Fruit fly (Drosophila melanogaster) whole organism, embryonic: ENCODE results near the gene wapl.

ENCODE experiments used
- B-H2 ChIP-seq: fragments of 200-800 bp; sonication (Bioruptor generic); optimal IDR thresholded peaks from 2 replicates; lab custom pipeline; 2018; ENCODE audit warnings: missing biosample characterization, mild to moderate bottlenecking, missing genetic modification characterization
- Blimp-1 ChIP-seq: fragments of 200-800 bp; sonication (Bioruptor generic); optimal IDR thresholded peaks from 3 replicates; lab custom pipeline; 2018; ENCODE audit warnings: missing biosample characterization, missing genetic modification characterization, mild to moderate bottlenecking, moderate library complexity, missing genetic modification reagents
- CG10366 ChIP-seq: fragments of 200-800 bp; sonication (Bioruptor generic); IDR thresholded peaks from 2 replicates; pipeline ENCODE4 v1.3.6; 2022; ENCODE audit warnings: missing biosample characterization, missing genetic modification characterization
- CG10543 ChIP-seq: fragments of 200-800 bp; sonication (Bioruptor generic); optimal IDR thresholded peaks from 3 replicates; lab custom pipeline; 2017; ENCODE audit warnings: missing biosample characterization, mild to moderate bottlenecking, missing genetic modification characterization, moderate library complexity
- CG12219 ChIP-seq: fragments of 200-800 bp; sonication (Bioruptor generic); optimal IDR thresholded peaks from 3 replicates; lab custom pipeline; 2018; ENCODE audit warnings: missing biosample characterization, mild to moderate bottlenecking, missing genetic modification characterization
- CG14860 ChIP-seq: fragments of 200-800 bp; sonication (Bioruptor generic); IDR thresholded peaks from 3 replicates; pipeline ENCODE4 v1.3.6; 2022; ENCODE audit warnings: missing biosample characterization, missing genetic modification characterization; ENCODE audit not compliant: partially characterized antibody
- CG15073 ChIP-seq: fragments of 200-800 bp; sonication (Bioruptor generic); optimal IDR thresholded peaks from 2 replicates; lab custom pipeline; 2016; ENCODE audit warnings: missing biosample characterization, missing genetic modification characterization
- CG17328 ChIP-seq: fragments of 200-800 bp; sonication (Bioruptor generic); IDR thresholded peaks from 2 replicates; pipeline ENCODE4 v1.3.6; 2022; ENCODE audit warnings: missing biosample characterization, missing genetic modification characterization
- CG32767 ChIP-seq: fragments of 200-800 bp; sonication (Bioruptor generic); IDR thresholded peaks from 2 replicates; pipeline ENCODE4 v1.3.6; 2022; ENCODE audit warnings: missing biosample characterization, missing genetic modification characterization
- CG33557 ChIP-seq: fragments of 200-800 bp; sonication (Bioruptor generic); optimal IDR thresholded peaks from 2 replicates; lab custom pipeline; 2019; ENCODE audit warnings: missing biosample characterization, mild to moderate bottlenecking, missing genetic modification characterization, moderate library complexity
- CG4707 ChIP-seq: fragments of 200-800 bp; sonication (Bioruptor generic); optimal IDR thresholded peaks from 2 replicates; lab custom pipeline; 2018; ENCODE audit warnings: missing biosample characterization, mild to moderate bottlenecking, missing genetic modification characterization, moderate library complexity
- CG4820 ChIP-seq: fragments of 200-800 bp; sonication (Bioruptor generic); optimal IDR thresholded peaks from 3 replicates; lab custom pipeline; 2016; ENCODE audit warnings: missing biosample characterization, missing genetic modification characterization
- CG8089 ChIP-seq: fragments of 200-800 bp; sonication (Bioruptor generic); optimal IDR thresholded peaks from 3 replicates; lab custom pipeline; 2016; ENCODE audit warnings: missing biosample characterization, missing genetic modification characterization
- Deaf1 ChIP-seq: fragments of 200-800 bp; optimal IDR thresholded peaks from 3 replicates; lab custom pipeline; 2019; ENCODE audit warnings: missing biosample characterization, mild to moderate bottlenecking, missing genetic modification characterization, moderate library complexity
- Dip2 ChIP-seq: fragments of 200-800 bp; sonication (Bioruptor generic); IDR thresholded peaks from 2 replicates; pipeline ENCODE4 v1.3.6; 2022; ENCODE audit warnings: missing biosample characterization, missing genetic modification characterization
- Dp ChIP-seq: fragments of 200-800 bp; sonication (Bioruptor generic); optimal IDR thresholded peaks from 2 replicates; lab custom pipeline; 2018; ENCODE audit warnings: missing biosample characterization, mild to moderate bottlenecking, missing genetic modification characterization, moderate library complexity
- Elba2 ChIP-seq: fragments of 200-800 bp; sonication (Bioruptor generic); optimal IDR thresholded peaks from 3 replicates; lab custom pipeline; 2016; ENCODE audit warnings: missing biosample characterization, missing genetic modification characterization
- HHEX ChIP-seq: fragments of 200-800 bp; sonication (Bioruptor generic); optimal IDR thresholded peaks from 3 replicates; lab custom pipeline; 2017; ENCODE audit warnings: missing biosample characterization, mild to moderate bottlenecking, missing genetic modification characterization, missing genetic modification reagents
- HmgD ChIP-seq: fragments of 200-800 bp; sonication (Bioruptor generic); optimal IDR thresholded peaks from 3 replicates; lab custom pipeline; 2016; ENCODE audit warnings: missing biosample characterization, missing genetic modification characterization
- Jarid2 ChIP-seq: fragments of 200-800 bp; sonication (Bioruptor generic); optimal IDR thresholded peaks from 3 replicates; lab custom pipeline; 2017; ENCODE audit warnings: mild to moderate bottlenecking, missing biosample characterization, missing genetic modification reagents, missing genetic modification characterization
- Med ChIP-seq: fragments of 200-800 bp; sonication (Bioruptor generic); peaks from one replicate; lab custom pipeline; 2016; ENCODE audit warnings: missing biosample characterization, missing genetic modification characterization, mild to moderate bottlenecking, inconsistent platforms, moderate library complexity
- Nf-YA ChIP-seq: fragments of 200-800 bp; sonication (Bioruptor generic); IDR thresholded peaks from 2 replicates; pipeline ENCODE4 v1.3.6; 2022; ENCODE audit warnings: missing biosample characterization, missing genetic modification characterization
- Nf-YB ChIP-seq: fragments of 200-800 bp; sonication (Bioruptor generic); optimal IDR thresholded peaks from 3 replicates; lab custom pipeline; 2019; ENCODE audit warnings: missing biosample characterization, mild to moderate bottlenecking, missing genetic modification characterization, moderate library complexity
- Nf-YC ChIP-seq: fragments of 200-800 bp; optimal IDR thresholded peaks from 3 replicates; lab custom pipeline; 2019; ENCODE audit warnings: missing biosample characterization, mild to moderate bottlenecking, missing genetic modification characterization, moderate library complexity
- NfI ChIP-seq: fragments of 200-800 bp; sonication (Bioruptor generic); optimal IDR thresholded peaks from 3 replicates; lab custom pipeline; 2018; ENCODE audit warnings: missing biosample characterization, mild to moderate bottlenecking, missing genetic modification characterization, moderate library complexity
- TFAM ChIP-seq: fragments of 200-800 bp; sonication (Bioruptor generic); optimal IDR thresholded peaks from 2 replicates; lab custom pipeline; 2017; ENCODE audit warnings: missing biosample characterization, missing genetic modification characterization, inconsistent platforms
- abd-A ChIP-seq: fragments of 200-800 bp; sonication (Bioruptor generic); optimal IDR thresholded peaks from 3 replicates; lab custom pipeline; 2019; ENCODE audit warnings: missing biosample characterization, mild to moderate bottlenecking, missing genetic modification characterization, moderate library complexity
- aop ChIP-seq: fragments of 200-800 bp; sonication (Bioruptor generic); IDR thresholded peaks from 2 replicates; pipeline ENCODE4 v1.3.6; 2022; ENCODE audit warnings: missing biosample characterization, missing genetic modification characterization
- ash1 ChIP-seq: fragments of 200-800 bp; sonication (Bioruptor generic); optimal IDR thresholded peaks from 2 replicates; lab custom pipeline; 2018; ENCODE audit warnings: missing biosample characterization, mild to moderate bottlenecking, missing genetic modification characterization
- az2 ChIP-seq: fragments of 200-800 bp; sonication (Bioruptor generic); optimal IDR thresholded peaks from 3 replicates; lab custom pipeline; 2016; ENCODE audit warnings: missing biosample characterization, missing genetic modification characterization
- cad ChIP-seq: fragments of >200 bp; optimal IDR thresholded peaks from 2 replicates; lab custom pipeline; 2017; ENCODE audit warnings: missing biosample characterization, missing genetic modification characterization
- cg ChIP-seq: fragments of 200-800 bp; sonication (Bioruptor generic); optimal IDR thresholded peaks from 3 replicates; lab custom pipeline; 2019; ENCODE audit warnings: missing biosample characterization, mild to moderate bottlenecking, missing genetic modification characterization, moderate library complexity
- crol ChIP-seq: fragments of 200-800 bp; sonication (Bioruptor generic); IDR thresholded peaks from 2 replicates; pipeline ENCODE4 v1.3.6; 2022; ENCODE audit warnings: missing biosample characterization, missing genetic modification characterization
- eve ChIP-seq, 2 experiments: fragments of >200 bp; optimal IDR thresholded peaks; 2 replicates each; lab custom pipeline; 2017; ENCODE audit warnings: missing biosample characterization in 2 of 2, missing genetic modification characterization in 2 of 2
- mirr ChIP-seq: fragments of 200-800 bp; sonication (Bioruptor generic); optimal IDR thresholded peaks from 3 replicates; lab custom pipeline; 2018; ENCODE audit warnings: missing biosample characterization, mild to moderate bottlenecking, missing genetic modification characterization
- nerfin-1 ChIP-seq: fragments of 200-800 bp; sonication (Bioruptor generic); optimal IDR thresholded peaks from 3 replicates; lab custom pipeline; 2019; ENCODE audit warnings: missing biosample characterization, mild to moderate bottlenecking, missing genetic modification characterization, moderate library complexity
- otp ChIP-seq: fragments of 200-800 bp; sonication (Bioruptor generic); IDR thresholded peaks from 3 replicates; pipeline ENCODE4, ENCODE4 v1.3.6; 2022; ENCODE audit warnings: missing biosample characterization, missing genetic modification characterization
- pfk ChIP-seq: fragments of 200-800 bp; sonication (Bioruptor generic); optimal IDR thresholded peaks from 2 replicates; lab custom pipeline; 2018; ENCODE audit warnings: missing biosample characterization, mild to moderate bottlenecking, missing genetic modification characterization, moderate library complexity
- pzg ChIP-seq: fragments of 200-800 bp; sonication (Bioruptor generic); optimal IDR thresholded peaks from 3 replicates; lab custom pipeline; 2018; ENCODE audit warnings: missing biosample characterization, mild to moderate bottlenecking, missing genetic modification characterization, moderate library complexity
- seq ChIP-seq: fragments of 200-800 bp; sonication (Bioruptor generic); IDR thresholded peaks from 2 replicates; pipeline ENCODE4 v1.3.6; 2022; ENCODE audit warnings: missing biosample characterization, missing genetic modification characterization
- trem ChIP-seq: fragments of 200-800 bp; optimal IDR thresholded peaks from 3 replicates; lab custom pipeline; 2019; ENCODE audit warnings: missing biosample characterization, mild to moderate bottlenecking, missing genetic modification characterization, moderate library complexity
- vfl ChIP-seq: fragments of 200-800 bp; sonication (Bioruptor generic); optimal IDR thresholded peaks from 2 replicates; lab custom pipeline; 2016; ENCODE audit warnings: missing biosample characterization, missing genetic modification characterization
- vvl ChIP-seq: fragments of 200-800 bp; sonication (Bioruptor generic); IDR thresholded peaks from 2 replicates; pipeline ENCODE4 v1.3.6; 2022; ENCODE audit warnings: missing biosample characterization, missing genetic modification characterization
- zen ChIP-seq: fragments of 200-800 bp; sonication (Bioruptor generic); optimal IDR thresholded peaks from 3 replicates; lab custom pipeline; 2018; ENCODE audit warnings: missing biosample characterization, mild to moderate bottlenecking, missing genetic modification characterization, moderate library complexity

The wapl gene

DNA sequence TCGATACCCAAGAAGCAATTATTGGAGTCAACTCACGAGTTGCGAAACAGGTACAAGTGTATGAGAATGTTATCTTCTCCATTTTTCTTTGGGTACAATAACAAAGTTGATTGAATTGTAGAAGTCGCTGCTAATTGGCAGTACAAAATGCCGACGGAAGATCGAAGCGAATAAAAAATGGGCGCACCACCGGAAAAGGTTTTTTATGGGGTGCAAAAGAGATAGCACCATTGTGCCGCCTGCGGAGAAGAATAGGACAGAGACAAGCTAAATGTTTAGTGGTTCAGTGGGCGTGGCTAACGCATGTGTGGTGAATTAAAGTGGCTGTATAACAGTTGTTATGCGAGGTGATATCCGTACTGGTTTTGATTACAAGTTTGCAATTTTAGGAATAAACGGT is 18.3 kb downstream of the wapl start (continued):
- TF ChIP-seq CG32767 (peak; percentile 29; the same call in 1 of the 2 replicates), Jarid2 (GFP tag; lab: Kevin White, UChicago) (peak; percentile 54), pzg (no peak), HmgD (GFP tag; lab: Kevin White, UChicago) (no peak), CG10366 (GFP tag; lab: Robert Waterston, UW) (no peak), vfl (GFP tag; lab: Kevin White, UChicago) (no peak), CG12219 (GFP tag; lab: Kevin White, UChicago) (no peak), zen (peak; percentile 10), seq (GFP tag; lab: Robert Waterston, UW) (peak; percentile 75; the same call in 1 of the 2 replicates), ash1 (GFP tag; lab: Kevin White, UChicago) (peak; percentile 92), cg (GFP tag; lab: Kevin White, UChicago) (peak; percentile 48), vvl (GFP tag; lab: Robert Waterston, UW) (peak; percentile 41; the same call in 1 of the 2 replicates), eve (GFP tag; optimal IDR thresholded peaks at IDR 0.05; lab: Kevin White, UChicago) (no peak), CG17328 (0 out of 2 replicates have a peak, but pooled peaks have one; percentile 6), TFAM (GFP tag; lab: Kevin White, UChicago) (no peak), mirr (peak; percentile 46), abd-A (tag; lab: Kevin White, UChicago) (peak; percentile 86), aop (peak; percentile 53; the same call in 1 of the 2 replicates), otp (0 out of 3 replicates have a peak, but pooled peaks have one; percentile 41), CG8089 (GFP tag; lab: Kevin White, UChicago) (no peak), trem (tag; lab: Kevin White, UChicago) (no peak), cad (GFP tag; lab: Kevin White, UChicago) (peak; percentile 60), Nf-YB (GFP tag; lab: Kevin White, UChicago) (peak; percentile 98), Deaf1 (tag; lab: Kevin White, UChicago) (peak; percentile 19), CG33557 (GFP tag; lab: Kevin White, UChicago) (peak; percentile 8), CG4820 (GFP tag; lab: Kevin White, UChicago) (no peak), az2 (GFP tag; lab: Kevin White, UChicago) (no peak), B-H2 (GFP tag; lab: Kevin White, UChicago) (peak; percentile 44), CG14860 (no peak), pfk (peak; percentile 58), crol (peak; percentile 8; the same call in 1 of the 2 replicates), CG10543 (GFP tag; lab: Kevin White, UChicago) (peak; percentile 26), HHEX (GFP tag; lab: Kevin White, UChicago) (no peak), nerfin-1 (tag; lab: Kevin White, UChicago) (peak; percentile 29), Elba2 (GFP tag; lab: Kevin White, UChicago) (no peak), Dip2 (GFP tag; lab: Robert Waterston, UW) (no peak), Dp (no peak), NfI (GFP tag; lab: Kevin White, UChicago) (peak; percentile 30), Nf-YC (peak; percentile 98), Blimp-1 (GFP tag; lab: Kevin White, UChicago) (no peak), Nf-YA (GFP tag; lab: Robert Waterston, UW) (peak; percentile 68), CG15073 (GFP tag; lab: Kevin White, UChicago) (no peak), CG4707 (GFP tag; lab: Kevin White, UChicago) (peak; percentile 5), Med (peak; percentile 77)
- TF ChIP-seq, all 482 proteins: peak for 42
